Worm (Caenorhabditis elegans): ENCODE measurements around the gene ZK867.2.
A peak's percentile ranks its signal among the peaks of the same experiment; 100 is the strongest.

- no peak for TF ChIP-seq Y48G9A.11 (GFP tag; IDR thresholded peaks at IDR 0.05)
- TF ChIP-seq tag-97 (GFP tag; IDR thresholded peaks at IDR 0.05) = no peak
- TF ChIP-seq nhr-237 (tag; optimal IDR thresholded peaks at IDR 0.05) = no peak
- peak; percentile 51 for TF ChIP-seq nhr-28 (tag; optimal IDR thresholded peaks at IDR 0.05)
- TF ChIP-seq lsy-2 (tag; optimal IDR thresholded peaks at IDR 0.05) = no peak
- TF ChIP-seq pha-4 (GFP tag; IDR thresholded peaks at IDR 0.05) = no peak
- no peak for TF ChIP-seq pha-4 (tag; optimal IDR thresholded peaks at IDR 0.05)
- TF ChIP-seq lin-13 (GFP tag; optimal IDR thresholded peaks at IDR 0.05) = no peak
These were observed 35.8 kb upstream of the ZK867.2 start, which contains the start of gene bar-1 for ce11 chrX:7170575-7171297.
